Worm (Caenorhabditis elegans) whole organism, late embryonic: Measurements from ENCODE around the gene C56A3.8.

Experiments used
- ama-1 ChIP-seq: fragments of 150-350 bp; optimal IDR thresholded peaks from 2 replicates; lab custom pipeline; 2014
- ceh-18 ChIP-seq: sonication (generic microtip); optimal IDR thresholded peaks from 2 replicates; lab custom pipeline; 2016; ENCODE audit warnings: missing genetic modification characterization, missing compliant biosample characterization
- elt-2 ChIP-seq: sonication (generic microtip); optimal IDR thresholded peaks from 2 replicates; lab custom pipeline; 2016; ENCODE audit warnings: missing genetic modification reagents, missing genetic modification characterization, missing compliant biosample characterization
- fkh-10 ChIP-seq: fragments of 150-350 bp; optimal IDR thresholded peaks from 2 replicates; lab custom pipeline; 2014; ENCODE audit warnings: missing biosample characterization, missing genetic modification reagents, missing genetic modification characterization
- hlh-15 ChIP-seq: sonication (generic microtip); optimal IDR thresholded peaks from 2 replicates; lab custom pipeline; 2016; ENCODE audit warnings: missing genetic modification characterization, missing compliant biosample characterization
- hlh-30 ChIP-seq: sonication (generic microtip); optimal IDR thresholded peaks from 2 replicates; lab custom pipeline; 2017; ENCODE audit warnings: antibody characterized with exemption, missing genetic modification characterization, missing compliant biosample characterization; ENCODE audit not compliant: insufficient read depth
- nfya-1 ChIP-seq: sonication (generic microtip); optimal IDR thresholded peaks from 2 replicates; lab custom pipeline; 2017; ENCODE audit warnings: missing genetic modification characterization, mild to moderate bottlenecking, missing compliant biosample characterization, antibody characterized with exemption, moderate library complexity
- pha-2 ChIP-seq: sonication (generic microtip); optimal IDR thresholded peaks from 2 replicates; lab custom pipeline; 2017; ENCODE audit warnings: mild to moderate bottlenecking, missing genetic modification characterization, missing compliant biosample characterization
- unc-55 ChIP-seq: sonication (generic microtip); optimal IDR thresholded peaks from 2 replicates; lab custom pipeline; 2017; ENCODE audit warnings: missing biosample characterization, missing genetic modification reagents, missing genetic modification characterization

ce11 chrV:13598370-13598769, 38.3 kb downstream of the C56A3.8 start:
- TF ChIP-seq pha-2 (tag; lab: Kevin White, UChicago) (no peak), hlh-30 (tag; lab: Kevin White, UChicago) (no peak), ama-1 (no peak), elt-2 (tag; lab: Kevin White, UChicago) (no peak), fkh-10 (GFP tag; lab: Kevin White, UChicago) (no peak), ceh-18 (tag; lab: Kevin White, UChicago) (no peak), unc-55 (no peak), hlh-15 (tag; lab: Kevin White, UChicago) (no peak), nfya-1 (tag; lab: Kevin White, UChicago) (no peak)
